Worm (Caenorhabditis elegans) whole organism, early embryonic: Measurements from ENCODE around the gene K01F9.2.

Source experiments
- B0310.2 ChIP-seq: sonication (generic microtip); optimal IDR thresholded peaks from 2 replicates; lab custom pipeline; 2016; ENCODE audit warnings: mild to moderate bottlenecking, missing genetic modification characterization, missing compliant biosample characterization
- F13C5.2 ChIP-seq: sonication (generic microtip); optimal IDR thresholded peaks from 2 replicates; lab custom pipeline; 2017; ENCODE audit warnings: mild to moderate bottlenecking, missing genetic modification characterization, inconsistent platforms, missing compliant biosample characterization
- aly-1 ChIP-seq: sonication (generic microtip); optimal IDR thresholded peaks from 2 replicates; lab custom pipeline; 2016; ENCODE audit warnings: missing genetic modification characterization, missing compliant biosample characterization
- ama-1 ChIP-seq: fragments of 150-350 bp; optimal IDR thresholded peaks from 2 replicates; lab custom pipeline; 2014
- ceh-13 ChIP-seq: fragments of 200-800 bp; sonication (Bioruptor generic); optimal IDR thresholded peaks from 2 replicates; lab custom pipeline; 2018; ENCODE audit warnings: mild to moderate bottlenecking, missing genetic modification characterization, missing compliant biosample characterization
- ceh-36 ChIP-seq: sonication (generic microtip); optimal IDR thresholded peaks from 2 replicates; lab custom pipeline; 2016; ENCODE audit warnings: missing genetic modification characterization, inconsistent platforms, missing compliant biosample characterization
- ets-7 ChIP-seq: sonication (generic microtip); optimal IDR thresholded peaks from 2 replicates; lab custom pipeline; 2016; ENCODE audit warnings: missing genotype, missing genetic modification characterization, missing compliant biosample characterization
- flt-1 ChIP-seq: fragments of 200-800 bp; sonication (Bioruptor generic); IDR thresholded peaks from 2 replicates; pipeline ENCODE4 v1.3.6; 2022; ENCODE audit warnings: missing genetic modification characterization, missing compliant biosample characterization
- hmbx-1 ChIP-seq: sonication (generic microtip); optimal IDR thresholded peaks from 2 replicates; lab custom pipeline; 2016; ENCODE audit warnings: mild to moderate bottlenecking, missing genetic modification characterization, missing compliant biosample characterization
- hmg-4 ChIP-seq: fragments of 200-800 bp; sonication (Bioruptor generic); optimal IDR thresholded peaks from 2 replicates; lab custom pipeline; 2018; ENCODE audit warnings: mild to moderate bottlenecking, missing genetic modification characterization, missing compliant biosample characterization
- hnd-1 ChIP-seq: sonication (generic microtip); optimal IDR thresholded peaks from 2 replicates; lab custom pipeline; 2016; ENCODE audit warnings: missing genetic modification characterization, missing compliant biosample characterization
- pes-1 ChIP-seq: fragments of 200-800 bp; sonication (Bioruptor generic); IDR thresholded peaks from 2 replicates; pipeline ENCODE4 v1.3.6; 2022; ENCODE audit warnings: missing genetic modification reagents, missing genetic modification characterization, missing compliant biosample characterization
- scrt-1 ChIP-seq: fragments of 200-800 bp; sonication (Bioruptor generic); IDR thresholded peaks from 2 replicates; pipeline ENCODE4 v1.3.6; 2022; ENCODE audit warnings: missing genetic modification characterization, missing compliant biosample characterization
- sea-1 ChIP-seq: fragments of 200-800 bp; sonication (Bioruptor generic); conservative IDR thresholded peaks from 2 replicates; pipeline ENCODE4 v1.3.6; 2022; ENCODE audit warnings: missing genetic modification characterization, missing compliant biosample characterization
- tbx-11 ChIP-seq: fragments of 200-800 bp; sonication (Bioruptor generic); IDR thresholded peaks from 2 replicates; pipeline ENCODE4 v1.3.6; 2022; ENCODE audit warnings: missing genetic modification characterization, missing compliant biosample characterization
- tbx-37 ChIP-seq: fragments of 200-800 bp; sonication (Bioruptor generic); conservative IDR thresholded peaks from 2 replicates; pipeline ENCODE4 v1.3.6; 2022; ENCODE audit warnings: missing genetic modification reagents, missing genetic modification characterization, missing compliant biosample characterization
- tra-4 ChIP-seq: sonication (generic microtip); optimal IDR thresholded peaks from 2 replicates; lab custom pipeline; 2017; ENCODE audit warnings: missing genetic modification characterization, missing compliant biosample characterization

Gene K01F9.2

ce11 chrIII:8877002-8877401, at the start of gene K01F9.2:
Gene K01F9.2 (minus strand): TSS chrIII:8877128.
- TF ChIP-seq ama-1 (lab: Kevin White, UChicago): no peak
- no peak for TF ChIP-seq hnd-1
- no peak for TF ChIP-seq hmbx-1 (tag; lab: Kevin White, UChicago)
- TF ChIP-seq ceh-36 (tag; lab: Kevin White, UChicago): no peak
- TF ChIP-seq B0310.2 (tag; lab: Kevin White, UChicago): no peak
- no peak for TF ChIP-seq tbx-11 (GFP tag; lab: Robert Waterston, UW)
- no peak for TF ChIP-seq ets-7 (tag; lab: Kevin White, UChicago)
- TF ChIP-seq sea-1: no peak
- TF ChIP-seq ceh-13 (GFP tag; lab: Kevin White, UChicago): no peak
- no peak for TF ChIP-seq tbx-37 (GFP tag; lab: Robert Waterston, UW)
- no peak for TF ChIP-seq tra-4
- TF ChIP-seq aly-1 (tag; lab: Kevin White, UChicago): no peak
- TF ChIP-seq scrt-1 (GFP tag; lab: Robert Waterston, UW): no peak
- TF ChIP-seq F13C5.2 (tag; lab: Kevin White, UChicago): no peak
- TF ChIP-seq pes-1 (GFP tag; lab: Robert Waterston, UW): no peak
- no peak for TF ChIP-seq hmg-4 (GFP tag; lab: Kevin White, UChicago)

DNA sequence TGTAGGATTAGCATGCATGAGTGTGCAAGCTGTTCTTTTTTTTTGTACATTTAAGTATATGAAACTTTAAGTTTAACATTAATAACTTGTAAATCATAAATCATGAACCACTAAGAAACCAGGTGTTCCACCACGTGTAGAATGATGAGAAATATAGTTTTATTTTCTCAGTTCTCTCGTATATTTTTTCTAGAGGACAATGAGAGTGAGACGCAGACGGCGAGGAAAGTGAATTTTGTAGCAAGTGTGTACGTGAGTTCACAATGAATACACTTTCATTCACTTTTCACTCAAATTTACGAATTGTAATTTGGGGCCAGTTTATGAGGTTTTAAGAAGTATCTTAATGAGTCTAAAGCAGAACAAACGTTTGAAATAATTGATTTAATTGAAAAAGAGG, 49.6 kb upstream of the K01F9.2 start:
- TF ChIP-seq ceh-13 (GFP tag; lab: Kevin White, UChicago) (no peak), flt-1 (GFP tag; lab: Robert Waterston, UW) (no peak), F13C5.2 (tag; lab: Kevin White, UChicago) (no peak), tbx-37 (GFP tag; lab: Robert Waterston, UW) (no peak)

ce11 chrIII:8925539-8925938, 48.6 kb upstream of the K01F9.2 start:
- TF ChIP-seq tbx-37 (GFP tag; lab: Robert Waterston, UW) (no peak), hmbx-1 (tag; lab: Kevin White, UChicago) (no peak), flt-1 (GFP tag; lab: Robert Waterston, UW) (no peak), tbx-11 (GFP tag; lab: Robert Waterston, UW) (no peak), scrt-1 (GFP tag; lab: Robert Waterston, UW) (no peak), pes-1 (GFP tag; lab: Robert Waterston, UW) (no peak), ceh-13 (GFP tag; lab: Kevin White, UChicago) (no peak), hnd-1 (no peak), B0310.2 (tag; lab: Kevin White, UChicago) (no peak), F13C5.2 (tag; lab: Kevin White, UChicago) (no peak), ets-7 (tag; lab: Kevin White, UChicago) (no peak), aly-1 (tag; lab: Kevin White, UChicago) (no peak), ceh-36 (tag; lab: Kevin White, UChicago) (no peak), sea-1 (no peak), ama-1 (lab: Kevin White, UChicago) (no peak), hmg-4 (GFP tag; lab: Kevin White, UChicago) (no peak)

DNA sequence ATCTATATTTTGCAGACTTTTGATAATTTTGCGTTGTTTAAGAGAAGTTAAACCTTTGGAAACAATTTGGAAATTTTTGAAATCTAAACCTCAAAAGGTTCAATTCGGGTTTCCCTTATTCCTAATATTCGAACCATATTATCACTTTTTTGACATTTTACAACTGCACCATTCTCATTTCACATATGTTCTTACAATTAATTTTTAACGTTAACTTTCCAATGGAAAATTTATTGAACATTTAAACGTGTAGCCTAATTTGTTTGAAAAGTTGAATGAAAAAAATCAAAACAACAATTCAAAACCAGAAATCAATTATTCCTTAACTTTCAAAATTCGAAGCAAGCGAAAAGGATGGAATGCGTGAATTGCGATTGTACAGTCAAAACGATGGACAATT, 47.0 kb upstream of the K01F9.2 start, which contains the start of gene ZK637.12:
ZK637.12 (plus strand) TSS at position 301 of the 400 bp plus-strand sequence.
- TF ChIP-seq ama-1 (lab: Kevin White, UChicago) (no peak), tra-4 (no peak), hnd-1 (no peak), pes-1 (GFP tag; lab: Robert Waterston, UW) (no peak), scrt-1 (GFP tag; lab: Robert Waterston, UW) (no peak), ceh-13 (GFP tag; lab: Kevin White, UChicago) (no peak), ets-7 (tag; lab: Kevin White, UChicago) (no peak), B0310.2 (tag; lab: Kevin White, UChicago) (no peak), aly-1 (tag; lab: Kevin White, UChicago) (no peak), tbx-37 (GFP tag; lab: Robert Waterston, UW) (no peak), sea-1 (no peak), F13C5.2 (tag; lab: Kevin White, UChicago) (no peak), ceh-36 (tag; lab: Kevin White, UChicago) (no peak), hmg-4 (GFP tag; lab: Kevin White, UChicago) (no peak), hmbx-1 (tag; lab: Kevin White, UChicago) (no peak), flt-1 (GFP tag; lab: Robert Waterston, UW) (no peak), tbx-11 (GFP tag; lab: Robert Waterston, UW) (no peak)

ce11 chrIII:8923240-8923734, 46.4 kb upstream of the K01F9.2 start, which contains the start of gene glb-1:
Gene glb-1 (minus strand): TSS chrIII:8923290.
- TF ChIP-seq tbx-11 (GFP tag; lab: Robert Waterston, UW) (no peak), tbx-37 (GFP tag; lab: Robert Waterston, UW) (no peak), ceh-36 (tag; lab: Kevin White, UChicago) (no peak), B0310.2 (tag; lab: Kevin White, UChicago) (no peak), hmg-4 (GFP tag; lab: Kevin White, UChicago) (no peak), aly-1 (tag; lab: Kevin White, UChicago) (no peak), flt-1 (GFP tag; lab: Robert Waterston, UW) (no peak), pes-1 (GFP tag; lab: Robert Waterston, UW) (no peak), F13C5.2 (tag; lab: Kevin White, UChicago) (no peak), scrt-1 (GFP tag; lab: Robert Waterston, UW) (no peak), ets-7 (tag; lab: Kevin White, UChicago) (no peak), ceh-13 (GFP tag; lab: Kevin White, UChicago) (no peak), ama-1 (lab: Kevin White, UChicago) (no peak), sea-1 (no peak)

DNA sequence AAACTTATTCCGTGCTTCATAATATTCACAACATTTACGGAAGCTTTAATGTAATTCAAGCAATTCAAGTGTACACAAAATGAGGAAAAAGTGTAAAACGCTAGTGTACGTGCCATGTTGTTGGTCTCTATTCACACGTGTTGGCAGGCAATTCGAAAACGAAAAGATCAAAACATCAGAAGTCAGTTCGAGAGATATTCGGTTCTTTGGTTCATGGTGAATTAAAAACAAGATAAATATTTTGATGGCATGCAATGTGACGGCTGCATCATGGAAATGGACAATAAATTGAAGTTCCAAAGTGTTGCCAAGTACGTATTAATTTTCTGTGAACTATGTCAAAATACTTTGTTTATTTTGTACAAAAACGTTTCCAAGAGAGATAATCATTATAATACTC, 45.1 kb upstream of the K01F9.2 start:
- TF ChIP-seq aly-1 (tag; lab: Kevin White, UChicago): no peak
- no peak for TF ChIP-seq ama-1 (lab: Kevin White, UChicago)
- TF ChIP-seq scrt-1 (GFP tag; lab: Robert Waterston, UW): no peak
- no peak for TF ChIP-seq pes-1 (GFP tag; lab: Robert Waterston, UW)
- no peak for TF ChIP-seq hmg-4 (GFP tag; lab: Kevin White, UChicago)
- TF ChIP-seq F13C5.2 (tag; lab: Kevin White, UChicago): no peak
- TF ChIP-seq flt-1 (GFP tag; lab: Robert Waterston, UW): no peak
- no peak for TF ChIP-seq ceh-13 (GFP tag; lab: Kevin White, UChicago)
- TF ChIP-seq tra-4: no peak
- TF ChIP-seq ets-7 (tag; lab: Kevin White, UChicago): no peak
- TF ChIP-seq B0310.2 (tag; lab: Kevin White, UChicago): no peak
- no peak for TF ChIP-seq ceh-36 (tag; lab: Kevin White, UChicago)
- TF ChIP-seq tbx-11 (GFP tag; lab: Robert Waterston, UW): no peak
- no peak for TF ChIP-seq tbx-37 (GFP tag; lab: Robert Waterston, UW)
- no peak for TF ChIP-seq hmbx-1 (tag; lab: Kevin White, UChicago)
- no peak for TF ChIP-seq sea-1
- TF ChIP-seq hnd-1: no peak
